Worm (Caenorhabditis elegans) whole organism, L4 larva: ENCODE results near the gene T05H4.15.

Source experiments
- D1046.2 ChIP-seq: fragments of 200-800 bp; sonication (Bioruptor generic); IDR thresholded peaks from 2 replicates; pipeline ENCODE4 v1.3.6; 2022; ENCODE audit warnings: missing genetic modification characterization, missing compliant biosample characterization
- F26F4.8 ChIP-seq: fragments of 200-800 bp; sonication (Bioruptor generic); conservative IDR thresholded peaks from 2 replicates; pipeline ENCODE4 v1.3.6; 2022; ENCODE audit warnings: missing genetic modification characterization, missing compliant biosample characterization
- F49E8.2 ChIP-seq: sonication (generic microtip); optimal IDR thresholded peaks from 2 replicates; lab custom pipeline; 2016; ENCODE audit warnings: missing compliant biosample characterization, mild to moderate bottlenecking, missing genetic modification characterization, borderline replicate concordance
- T20F7.1 ChIP-seq: fragments of 200-800 bp; sonication (Bioruptor generic); optimal IDR thresholded peaks from 2 replicates; lab custom pipeline; 2018; ENCODE audit warnings: mild to moderate bottlenecking, missing genetic modification characterization, missing compliant biosample characterization
- T26A8.4 ChIP-seq: fragments of 200-800 bp; sonication (Bioruptor generic); IDR thresholded peaks from 2 replicates; pipeline ENCODE4 v1.3.6; 2022; ENCODE audit warnings: missing genetic modification characterization, missing compliant biosample characterization
- Y105C5A.15 ChIP-seq: fragments of 200-800 bp; sonication (Bioruptor generic); IDR thresholded peaks from 2 replicates; pipeline ENCODE4 v1.3.6; 2022; ENCODE audit warnings: missing genetic modification characterization, missing compliant biosample characterization
- ZK337.2 ChIP-seq: fragments of 200-800 bp; sonication (Bioruptor generic); IDR thresholded peaks from 2 replicates; pipeline ENCODE4 v1.3.6; 2022; ENCODE audit warnings: missing genetic modification reagents, missing genetic modification characterization, missing compliant biosample characterization
- ama-1 ChIP-seq: fragments of 150-350 bp; optimal IDR thresholded peaks from 2 replicates; lab custom pipeline; 2014; ENCODE audit warnings: inconsistent platforms, mixed read lengths
- ceh-28 ChIP-seq: fragments of 150-350 bp; optimal IDR thresholded peaks from 2 replicates; lab custom pipeline; 2014; ENCODE audit warnings: missing biosample characterization, missing genetic modification reagents, missing genetic modification characterization
- ceh-44 ChIP-seq: fragments of 200-800 bp; sonication (Bioruptor generic); IDR thresholded peaks from 2 replicates; pipeline ENCODE4 v1.3.6; 2022; ENCODE audit warnings: missing genetic modification reagents, missing genetic modification characterization, missing compliant biosample characterization
- ceh-82 ChIP-seq: sonication (generic microtip); optimal IDR thresholded peaks from 2 replicates; lab custom pipeline; 2017; ENCODE audit warnings: missing biosample characterization, missing genetic modification characterization
- cey-2 ChIP-seq: sonication (generic microtip); optimal IDR thresholded peaks from 3 replicates; lab custom pipeline; 2017; ENCODE audit warnings: missing genetic modification characterization, mild to moderate bottlenecking, missing compliant biosample characterization, antibody characterized with exemption, borderline replicate concordance; ENCODE audit not compliant: insufficient read depth
- ctbp-1 ChIP-seq: fragments of 200-800 bp; sonication (Bioruptor generic); IDR thresholded peaks from 2 replicates; pipeline ENCODE4 v1.3.6; 2022; ENCODE audit warnings: missing genetic modification reagents, missing genetic modification characterization, missing compliant biosample characterization
- daf-16 ChIP-seq, 3 experiments: sonication (generic microtip); optimal IDR thresholded peaks; 2 replicates each; lab custom pipeline; 2016 to 2017; ENCODE audit warnings: missing genetic modification characterization in 3 of 3, missing genetic modification reagents in 3 of 3, mild to moderate bottlenecking in 2 of 3, missing compliant biosample characterization in 2 of 3, missing biosample characterization in 1 of 3, moderate library complexity in 1 of 3
- daf-19 ChIP-seq: fragments of 200-800 bp; sonication (Bioruptor generic); conservative IDR thresholded peaks from 2 replicates; pipeline ENCODE4 v1.3.6; 2022; ENCODE audit warnings: missing genetic modification characterization, missing compliant biosample characterization
- dmd-6 ChIP-seq: fragments of 200-800 bp; sonication (Bioruptor generic); IDR thresholded peaks from 2 replicates; pipeline ENCODE4 v1.3.6; 2022; ENCODE audit warnings: missing genetic modification reagents, missing genetic modification characterization, missing compliant biosample characterization
- dmd-9 ChIP-seq: fragments of 200-800 bp; sonication (Bioruptor generic); IDR thresholded peaks from 2 replicates; pipeline ENCODE4 v1.3.6; 2022; ENCODE audit warnings: missing genetic modification reagents, missing genetic modification characterization, missing compliant biosample characterization
- dve-1 ChIP-seq: sonication (generic microtip); optimal IDR thresholded peaks from 2 replicates; lab custom pipeline; 2017; ENCODE audit warnings: antibody characterized with exemption, mild to moderate bottlenecking, missing genetic modification characterization, missing compliant biosample characterization; ENCODE audit not compliant: insufficient read depth
- hif-1 ChIP-seq, 2 experiments: sonication (generic microtip); optimal IDR thresholded peaks; 2 replicates each; lab custom pipeline; 2016 to 2017; ENCODE audit warnings: missing compliant biosample characterization in 2 of 2, missing genetic modification characterization in 2 of 2, missing genetic modification reagents in 2 of 2, missing genotype in 2 of 2, mild to moderate bottlenecking in 1 of 2
- hlh-11 ChIP-seq: fragments of 200-800 bp; sonication (Bioruptor generic); optimal IDR thresholded peaks from 2 replicates; lab custom pipeline; 2018; ENCODE audit warnings: mild to moderate bottlenecking, missing genetic modification characterization, missing compliant biosample characterization
- hlh-30 ChIP-seq: sonication (generic microtip); optimal IDR thresholded peaks from 2 replicates; lab custom pipeline; 2017; ENCODE audit warnings: antibody characterized with exemption, mild to moderate bottlenecking, missing genetic modification characterization, missing compliant biosample characterization; ENCODE audit not compliant: insufficient read depth
- lin-1 ChIP-seq: fragments of 200-800 bp; sonication (Bioruptor generic); IDR thresholded peaks from 2 replicates; pipeline ENCODE4 v1.3.6; 2022; ENCODE audit warnings: missing genetic modification reagents, missing genetic modification characterization, missing compliant biosample characterization
- lin-15B ChIP-seq: fragments of 150-350 bp; sonication (generic microtip); optimal IDR thresholded peaks from 3 replicates; lab custom pipeline; 2014; ENCODE audit warnings: missing biosample characterization, missing genetic modification characterization
- lsy-2 ChIP-seq, 2 experiments: fragments of 150-350 bp in 1 of 2; sonication (generic microtip) in 1 of 2; optimal IDR thresholded peaks; 2 replicates each; lab custom pipeline; 2014 to 2017; ENCODE audit warnings: missing biosample characterization in 2 of 2, missing genetic modification characterization in 2 of 2
- madf-5 ChIP-seq, 2 experiments: fragments of 200-800 bp; sonication (Bioruptor generic); IDR thresholded peaks; 2 replicates each; pipeline ENCODE4 v1.3.6; 2022; ENCODE audit warnings: missing compliant biosample characterization in 2 of 2, missing genetic modification characterization in 2 of 2
- mdt-29 ChIP-seq: fragments of 200-800 bp; sonication (Bioruptor generic); IDR thresholded peaks from 2 replicates; pipeline ENCODE4 v1.3.6; 2022; ENCODE audit warnings: missing genetic modification reagents, missing genetic modification characterization, missing compliant biosample characterization
- mep-1 ChIP-seq: fragments of 150-350 bp; sonication (generic microtip); optimal IDR thresholded peaks from 3 replicates; lab custom pipeline; 2014; ENCODE audit warnings: missing biosample characterization, missing genetic modification characterization
- mxl-3 ChIP-seq: fragments of 200-800 bp; sonication (Bioruptor generic); optimal IDR thresholded peaks from 2 replicates; lab custom pipeline; 2018; ENCODE audit warnings: mild to moderate bottlenecking, missing genetic modification characterization, missing compliant biosample characterization
- nhr-10 ChIP-seq: fragments of 150-350 bp; optimal IDR thresholded peaks from 2 replicates; lab custom pipeline; 2014; ENCODE audit warnings: missing biosample characterization, missing genetic modification characterization
- nhr-111 ChIP-seq: fragments of 200-800 bp; sonication (Bioruptor generic); optimal IDR thresholded peaks from 2 replicates; lab custom pipeline; 2018; ENCODE audit warnings: mild to moderate bottlenecking, missing genetic modification characterization, missing compliant biosample characterization
- nhr-28 ChIP-seq: fragments of 150-350 bp; optimal IDR thresholded peaks from 2 replicates; lab custom pipeline; 2014; ENCODE audit warnings: missing biosample characterization, missing genetic modification characterization
- nhr-41 ChIP-seq: fragments of 200-800 bp; sonication (Bioruptor generic); IDR thresholded peaks from 2 replicates; pipeline ENCODE4 v1.3.6; 2022; ENCODE audit warnings: missing genetic modification reagents, missing genetic modification characterization, missing compliant biosample characterization
- nhr-42 ChIP-seq: fragments of 200-800 bp; sonication (Bioruptor generic); IDR thresholded peaks from 2 replicates; pipeline ENCODE4 v1.3.6; 2022; ENCODE audit warnings: missing genetic modification characterization, missing compliant biosample characterization
- nhr-76 ChIP-seq: fragments of 150-350 bp; optimal IDR thresholded peaks from 2 replicates; lab custom pipeline; 2014; ENCODE audit warnings: missing biosample characterization, missing genetic modification characterization
- nhr-77 ChIP-seq: fragments of 150-350 bp; optimal IDR thresholded peaks from 2 replicates; lab custom pipeline; 2014; ENCODE audit warnings: missing biosample characterization, missing genetic modification characterization
- pha-4 ChIP-seq, 2 experiments: fragments of 150-350 bp in 1 of 2; fragments of 200-800 bp in 1 of 2; sonication (Bioruptor generic) in 1 of 2; IDR thresholded peaks in 1 of 2; optimal IDR thresholded peaks in 1 of 2; 2 replicates each; pipeline versions ENCODE4 v1.3.6 to Lab custom; 2014 to 2022; ENCODE audit warnings: missing genetic modification characterization in 2 of 2, missing genetic modification reagents in 2 of 2, missing biosample characterization in 1 of 2, missing compliant biosample characterization in 1 of 2
- sdz-12 ChIP-seq: fragments of 200-800 bp; sonication (Bioruptor generic); optimal IDR thresholded peaks from 2 replicates; lab custom pipeline; 2018; ENCODE audit warnings: mild to moderate bottlenecking, missing genetic modification characterization, missing compliant biosample characterization
- set-16 ChIP-seq: fragments of 200-800 bp; sonication (Bioruptor generic); IDR thresholded peaks from 2 replicates; pipeline ENCODE4 v1.3.6; 2022; ENCODE audit warnings: missing genetic modification reagents, missing genetic modification characterization, missing compliant biosample characterization
- snpc-4 ChIP-seq: fragments of 150-350 bp; optimal IDR thresholded peaks from 2 replicates; lab custom pipeline; 2014; ENCODE audit warnings: missing biosample characterization, missing genetic modification characterization
- spr-1 ChIP-seq: sonication (generic microtip); optimal IDR thresholded peaks from 2 replicates; lab custom pipeline; 2016; ENCODE audit warnings: mild to moderate bottlenecking, missing genetic modification characterization, missing compliant biosample characterization
- tra-1 ChIP-seq: fragments of 200-800 bp; sonication (Bioruptor generic); IDR thresholded peaks from 2 replicates; pipeline ENCODE4 v1.3.6; 2022; ENCODE audit warnings: missing genetic modification reagents, missing genetic modification characterization, missing compliant biosample characterization
- unc-39 ChIP-seq: sonication (generic microtip); optimal IDR thresholded peaks from 2 replicates; lab custom pipeline; 2017; ENCODE audit warnings: missing biosample characterization, missing genetic modification characterization
- unc-62 ChIP-seq, 3 experiments: fragments of 150-350 bp in 1 of 3; sonication (generic microtip); optimal IDR thresholded peaks in 2 of 3; peaks in 1 of 3; 1 replicate in 1 of 3; 2 replicates in 2 of 3; lab custom pipeline; 2014 to 2017; ENCODE audit warnings: missing biosample characterization in 3 of 3, missing genetic modification characterization in 3 of 3, missing genetic modification reagents in 3 of 3, missing genotype in 1 of 3
- zip-2 ChIP-seq: fragments of 150-350 bp; optimal IDR thresholded peaks from 2 replicates; lab custom pipeline; 2014; ENCODE audit warnings: missing biosample characterization, missing genetic modification characterization
- ztf-11 ChIP-seq: fragments of 150-350 bp; optimal IDR thresholded peaks from 2 replicates; lab custom pipeline; 2014; ENCODE audit warnings: missing biosample characterization, missing genetic modification characterization

T05H4.15 gene

DNA sequence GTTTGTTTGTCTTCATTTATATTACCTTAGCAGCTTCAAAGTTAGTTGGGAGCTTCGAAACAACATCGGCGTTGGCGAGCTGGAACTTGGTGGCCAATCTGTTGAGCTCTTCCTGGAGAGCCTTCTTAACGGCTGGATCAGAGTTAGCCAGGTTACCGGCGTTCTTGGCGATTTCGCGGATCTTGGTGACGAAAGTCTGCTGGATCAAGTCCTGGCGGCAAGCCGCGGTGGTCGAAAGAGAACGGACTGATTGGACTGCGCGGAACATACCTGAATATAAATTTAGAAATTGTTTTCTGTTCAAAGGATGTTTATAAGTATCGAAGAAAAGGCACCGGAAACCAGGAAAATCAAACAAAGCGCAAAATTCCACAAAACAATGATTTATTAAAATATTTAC is 14.7 kb downstream of the T05H4.15 start, which contains the start of gene atp-4 (continued):
- TF ChIP-seq lsy-2 (tag; optimal IDR thresholded peaks at IDR 0.05; lab: Kevin White, UChicago) = no peak
- no peak for TF ChIP-seq nhr-42 (GFP tag; lab: Robert Waterston, UW)
- TF ChIP-seq Y105C5A.15 = no peak
- TF ChIP-seq sdz-12 (GFP tag; lab: Kevin White, UChicago) = peak; percentile 51
- TF ChIP-seq hlh-30 (tag; lab: Kevin White, UChicago) = no peak
- no peak for TF ChIP-seq tra-1 (GFP tag; lab: Robert Waterston, UW)
- TF ChIP-seq spr-1 = no peak
- 0 out of 2 replicates have a peak, but pooled peaks have one; percentile 15 for TF ChIP-seq dmd-9 (GFP tag; lab: Robert Waterston, UW)
- no peak for TF ChIP-seq snpc-4 (tag; lab: Kevin White, UChicago)
- TF ChIP-seq lin-1 = no peak
- no peak for TF ChIP-seq ceh-28
- TF ChIP-seq nhr-41 = no peak
- no peak for TF ChIP-seq mxl-3 (GFP tag; lab: Kevin White, UChicago)
- no peak for TF ChIP-seq dve-1 (tag; lab: Kevin White, UChicago)
- 0 out of 2 replicates have a peak, but pooled peaks have one; percentile 76 for TF ChIP-seq D1046.2
- TF ChIP-seq ceh-82 (tag; lab: Kevin White, UChicago) = no peak
- TF ChIP-seq ama-1 (lab: Kevin White, UChicago) = peak; percentile 87
- no peak for TF ChIP-seq nhr-28
- no peak for TF ChIP-seq nhr-77 (tag; lab: Kevin White, UChicago)
- TF ChIP-seq ZK337.2 (GFP tag; lab: Robert Waterston, UW) = no peak
- 0 out of 2 replicates have a peak, but pooled peaks have one; percentile 15 for TF ChIP-seq mdt-29 (GFP tag; lab: Robert Waterston, UW)
- no peak for TF ChIP-seq F26F4.8 (GFP tag; lab: Robert Waterston, UW)
- peak in 1 of 2 experiments; percentile 63 for TF ChIP-seq unc-62 (GFP tag; optimal IDR thresholded peaks at IDR 0.05 in 1 of 2; lab: Kevin White, UChicago)
- TF ChIP-seq unc-62 (tag; optimal IDR thresholded peaks at IDR 0.05; lab: Kevin White, UChicago) = no peak
- peak; percentile 68 for TF ChIP-seq set-16 (GFP tag; lab: Robert Waterston, UW)
- no peak for TF ChIP-seq unc-39 (tag; lab: Kevin White, UChicago)
- TF ChIP-seq daf-16 (GFP tag; optimal IDR thresholded peaks at IDR 0.05; lab: Kevin White, UChicago) = no peak
- no peak for TF ChIP-seq daf-16 (tag; optimal IDR thresholded peaks at IDR 0.05; lab: Kevin White, UChicago)
- TF ChIP-seq hif-1 (tag; optimal IDR thresholded peaks at IDR 0.05; lab: Kevin White, UChicago) = no peak
- TF ChIP-seq T26A8.4 = no peak
- no peak for TF ChIP-seq nhr-111 (GFP tag; lab: Kevin White, UChicago)
- TF ChIP-seq daf-19 = no peak
- TF ChIP-seq madf-5 (GFP tag; IDR thresholded peaks at IDR 0.05; lab: Robert Waterston, UW) = 0 out of 4 replicates have a peak, but pooled peaks of 1 of the 2 experiments have one; percentile 67
- TF ChIP-seq ztf-11 (tag; lab: Kevin White, UChicago) = no peak
- no peak for TF ChIP-seq nhr-10 (tag; lab: Kevin White, UChicago)
- TF ChIP-seq T20F7.1 = no peak
- no peak for TF ChIP-seq cey-2 (tag; lab: Kevin White, UChicago)
- TF ChIP-seq pha-4 (GFP tag; IDR thresholded peaks at IDR 0.05; lab: Robert Waterston, UW) = no peak
- TF ChIP-seq pha-4 (tag; optimal IDR thresholded peaks at IDR 0.05; lab: Kevin White, UChicago) = no peak
- no peak for TF ChIP-seq lin-15B (tag; lab: Kevin White, UChicago)
- no peak for TF ChIP-seq F49E8.2 (tag; lab: Kevin White, UChicago)
- TF ChIP-seq ceh-44 (GFP tag; lab: Robert Waterston, UW) = no peak
- no peak for TF ChIP-seq dmd-6 (GFP tag; lab: Robert Waterston, UW)
- TF ChIP-seq zip-2 (tag; lab: Kevin White, UChicago) = no peak
- no peak for TF ChIP-seq hlh-11
- no peak for TF ChIP-seq mep-1 (tag; lab: Kevin White, UChicago)
- TF ChIP-seq ctbp-1 (GFP tag; lab: Robert Waterston, UW) = no peak
- TF ChIP-seq nhr-76 (tag; lab: Kevin White, UChicago) = no peak
